Fruit fly (Drosophila melanogaster) ovary, adult (tissue): ENCODE measurements around the gene CG5172.
A peak's percentile ranks its signal among the peaks of the same experiment; 100 is the strongest.

ENCODE experiments used
- CG17801 ChIP-seq: fragments of 200-800 bp; optimal IDR thresholded peaks from 2 replicates; lab custom pipeline; 2019; ENCODE audit warnings: missing biosample characterization, mild to moderate bottlenecking, missing genetic modification characterization, moderate library complexity; ENCODE audit not compliant: partially characterized antibody

CG5172 gene

DNA sequence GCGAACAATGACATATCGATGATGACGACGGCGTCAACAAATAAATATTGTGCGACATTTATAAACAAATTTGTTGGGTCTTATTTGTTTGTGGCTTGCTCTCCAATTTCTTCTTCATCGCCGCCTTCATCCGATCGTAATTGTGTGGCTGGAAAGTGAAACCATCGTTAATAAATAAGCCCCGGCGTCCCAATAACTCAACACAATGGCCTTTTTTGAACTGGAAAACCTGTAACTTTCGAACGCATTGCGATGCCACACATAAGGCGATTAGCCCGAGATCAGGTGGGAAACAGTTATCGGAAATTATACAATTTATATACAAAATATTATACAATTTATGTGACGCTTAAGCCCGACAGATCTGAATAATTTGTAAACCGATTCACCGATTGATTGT, 15.2 kb downstream of the CG5172 start:
- TF ChIP-seq CG17801 (GFP tag; lab: Kevin White, UChicago), result no peak

DNA sequence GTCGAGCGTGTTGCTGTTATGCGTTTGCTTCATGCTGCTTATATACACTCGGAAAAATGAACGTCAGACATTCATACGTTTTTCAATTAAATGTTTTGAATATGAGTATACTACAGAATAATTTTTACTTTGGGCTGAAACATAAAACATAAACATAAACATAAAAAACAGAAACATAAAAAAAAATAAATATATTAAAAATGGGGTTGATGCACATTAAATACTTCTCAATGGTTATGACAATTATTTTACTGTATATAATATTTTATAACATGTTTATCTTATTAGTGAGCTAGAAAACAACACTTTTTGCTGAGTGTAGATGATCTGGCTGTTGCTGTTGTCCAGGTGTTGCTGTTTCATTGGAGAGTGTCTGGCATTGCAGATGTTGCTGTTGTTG, 16.2 kb downstream of the CG5172 start:
- TF ChIP-seq CG17801 (GFP tag; lab: Kevin White, UChicago), result no peak

dm6 chrX:17244854-17245253, 23.6 kb downstream of the CG5172 start, which contains the start of gene CG8915:
TSS of gene CG8915 (minus strand) at chrX:17245001.
- peak; percentile 38 for TF ChIP-seq CG17801 (GFP tag; lab: Kevin White, UChicago)

- TF ChIP-seq CG17801 (GFP tag; lab: Kevin White, UChicago), result no peak
These were observed 25.7 kb downstream of the CG5172 start, which contains the start of gene CG42854 for dm6 chrX:17246916-17247315. TSS of gene CG42854 (minus strand) at chrX:17247016.

DNA sequence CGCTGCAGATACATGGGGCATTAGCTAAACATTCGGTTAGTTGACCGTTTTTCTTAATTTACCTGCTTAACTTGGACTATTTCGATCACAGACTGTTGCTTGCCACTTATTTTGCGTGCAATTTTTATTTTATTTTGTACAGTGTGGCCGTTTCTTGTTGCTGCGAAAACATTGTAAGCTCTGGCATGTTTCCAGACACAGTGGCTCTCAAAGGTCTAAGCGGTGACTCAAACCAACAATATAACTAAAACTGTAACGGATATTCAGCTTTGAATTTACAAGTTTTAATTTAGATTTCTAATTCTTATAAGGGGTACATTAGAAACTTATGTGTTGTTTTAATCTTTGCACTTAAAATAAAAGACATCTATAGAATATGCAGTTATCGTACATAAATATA, 28.1 kb downstream of the CG5172 start, which contains the start of gene CG8675:
Gene CG8675, minus strand, starts transcription at position 177 of the 400 bp plus-strand sequence.
- TF ChIP-seq CG17801 (GFP tag; lab: Kevin White, UChicago), result peak; percentile 16

DNA sequence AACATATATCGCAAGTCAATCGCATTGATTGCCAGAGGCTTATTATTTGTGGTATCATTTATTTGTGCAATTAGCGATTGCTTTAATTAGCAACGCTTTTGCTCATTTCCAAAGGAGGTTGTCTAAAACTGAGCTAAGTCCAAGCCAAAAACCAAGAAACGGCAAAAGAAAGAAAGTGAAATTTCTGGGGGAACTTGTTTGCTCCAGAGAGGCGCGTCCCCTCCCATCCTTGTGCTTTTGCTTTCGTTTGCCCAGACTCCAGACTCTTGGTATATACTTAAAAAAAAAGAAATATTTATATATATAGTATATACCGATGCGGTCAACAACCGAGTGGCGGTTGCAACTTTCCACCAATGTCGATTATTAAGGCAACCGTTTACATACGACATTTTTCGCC, 32.9 kb downstream of the CG5172 start:
- TF ChIP-seq CG17801 (GFP tag; lab: Kevin White, UChicago), result no peak

DNA sequence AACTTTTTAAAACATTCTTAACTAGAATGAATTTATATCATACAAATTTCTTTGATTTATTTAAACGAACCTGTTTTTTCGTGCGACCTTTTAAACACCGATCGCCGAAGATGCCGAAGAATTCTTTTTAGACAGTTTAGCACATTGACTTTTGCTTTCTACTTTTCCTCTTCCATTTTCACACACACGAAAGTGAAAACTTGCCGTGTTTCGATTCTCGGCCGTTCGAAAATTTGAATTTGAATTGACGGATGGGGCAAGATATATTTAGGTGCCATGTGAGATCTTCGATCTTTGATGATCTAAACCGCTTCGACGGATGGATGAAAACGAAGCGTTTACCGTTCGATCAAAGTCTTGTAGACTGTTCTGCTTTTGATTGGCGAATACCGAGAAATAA, 34.4 kb downstream of the CG5172 start:
- TF ChIP-seq CG17801 (GFP tag; lab: Kevin White, UChicago), result no peak

DNA sequence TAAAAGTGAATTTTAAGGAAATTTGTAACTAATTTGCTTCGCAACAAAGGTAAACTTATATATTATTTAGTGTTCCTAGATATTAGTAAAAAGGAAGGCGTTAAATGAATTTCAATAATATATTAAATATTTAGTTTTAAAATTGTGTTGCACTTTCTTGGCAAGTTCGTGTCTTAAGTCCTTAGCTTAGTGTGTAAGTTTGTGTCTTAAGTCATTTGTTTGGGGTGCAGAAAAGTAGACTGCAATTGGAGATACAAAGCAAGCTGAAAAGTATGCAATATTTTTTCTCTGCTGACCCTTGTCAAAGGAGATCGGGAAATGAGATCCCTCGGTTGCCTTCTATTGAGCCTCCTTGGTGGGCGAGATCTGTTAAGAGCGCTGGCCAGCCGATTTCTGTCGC, 40.8 kb downstream of the CG5172 start:
- TF ChIP-seq CG17801 (GFP tag; lab: Kevin White, UChicago), result no peak

- TF ChIP-seq CG17801 (GFP tag; lab: Kevin White, UChicago), result no peak
These were observed 44.3 kb downstream of the CG5172 start for dm6 chrX:17265402-17266028.
